Worm (Caenorhabditis elegans) whole organism, L4 larva: ENCODE measurements around the gene asah-2.

ENCODE experiments used
- D1046.2 ChIP-seq: fragments of 200-800 bp; sonication (Bioruptor generic); IDR thresholded peaks from 2 replicates; pipeline ENCODE4 v1.3.6; 2022; ENCODE audit warnings: missing genetic modification characterization, missing compliant biosample characterization
- F26F4.8 ChIP-seq: fragments of 200-800 bp; sonication (Bioruptor generic); conservative IDR thresholded peaks from 2 replicates; pipeline ENCODE4 v1.3.6; 2022; ENCODE audit warnings: missing genetic modification characterization, missing compliant biosample characterization
- F37D6.2 ChIP-seq: sonication (generic microtip); optimal IDR thresholded peaks from 2 replicates; lab custom pipeline; 2016; ENCODE audit warnings: mild to moderate bottlenecking, missing genetic modification characterization, missing compliant biosample characterization
- Y105C5A.15 ChIP-seq: fragments of 200-800 bp; sonication (Bioruptor generic); IDR thresholded peaks from 2 replicates; pipeline ENCODE4 v1.3.6; 2022; ENCODE audit warnings: missing genetic modification characterization, missing compliant biosample characterization
- Y48G9A.11 ChIP-seq: fragments of 200-800 bp; sonication (Bioruptor generic); IDR thresholded peaks from 2 replicates; pipeline ENCODE4 v1.3.6; 2022; ENCODE audit warnings: missing genetic modification reagents, missing genetic modification characterization, missing compliant biosample characterization
- aha-1 ChIP-seq: fragments of 150-350 bp; peaks from one replicate; lab custom pipeline; 2014; ENCODE audit warnings: missing biosample characterization, missing genetic modification characterization
- attf-4 ChIP-seq: sonication (generic microtip); optimal IDR thresholded peaks from 3 replicates; lab custom pipeline; 2017; ENCODE audit warnings: missing biosample characterization, missing genetic modification characterization
- ceh-20 ChIP-seq: fragments of 200-800 bp; sonication (Bioruptor generic); IDR thresholded peaks from 2 replicates; pipeline ENCODE4 v1.3.6; 2022; ENCODE audit warnings: missing genetic modification reagents, missing genetic modification characterization, missing compliant biosample characterization
- ceh-28 ChIP-seq: fragments of 150-350 bp; optimal IDR thresholded peaks from 2 replicates; lab custom pipeline; 2014; ENCODE audit warnings: missing biosample characterization, missing genetic modification reagents, missing genetic modification characterization
- ceh-62 ChIP-seq: sonication (generic microtip); optimal IDR thresholded peaks from 2 replicates; lab custom pipeline; 2017; ENCODE audit warnings: missing biosample characterization, missing genetic modification characterization
- ceh-82 ChIP-seq: sonication (generic microtip); optimal IDR thresholded peaks from 2 replicates; lab custom pipeline; 2017; ENCODE audit warnings: missing biosample characterization, missing genetic modification characterization
- ces-1 ChIP-seq: fragments of 150-350 bp; sonication (generic microtip); optimal IDR thresholded peaks from 4 replicates; lab custom pipeline; 2014; ENCODE audit warnings: missing biosample characterization, missing genetic modification reagents, missing genetic modification characterization
- ctbp-1 ChIP-seq: fragments of 200-800 bp; sonication (Bioruptor generic); IDR thresholded peaks from 2 replicates; pipeline ENCODE4 v1.3.6; 2022; ENCODE audit warnings: missing genetic modification reagents, missing genetic modification characterization, missing compliant biosample characterization
- daf-12 ChIP-seq: fragments of 150-350 bp; optimal IDR thresholded peaks from 2 replicates; lab custom pipeline; 2014; ENCODE audit warnings: missing biosample characterization, missing genetic modification reagents, missing genetic modification characterization
- daf-16 ChIP-seq, 3 experiments: sonication (generic microtip); optimal IDR thresholded peaks; 2 replicates each; lab custom pipeline; 2016 to 2017; ENCODE audit warnings: missing genetic modification characterization in 3 of 3, missing genetic modification reagents in 3 of 3, mild to moderate bottlenecking in 2 of 3, missing compliant biosample characterization in 2 of 3, missing biosample characterization in 1 of 3, moderate library complexity in 1 of 3
- dmd-6 ChIP-seq: fragments of 200-800 bp; sonication (Bioruptor generic); IDR thresholded peaks from 2 replicates; pipeline ENCODE4 v1.3.6; 2022; ENCODE audit warnings: missing genetic modification reagents, missing genetic modification characterization, missing compliant biosample characterization
- dmd-8 ChIP-seq: fragments of 200-800 bp; sonication (Bioruptor generic); IDR thresholded peaks from 2 replicates; pipeline ENCODE4 v1.3.6; 2022; ENCODE audit warnings: missing genetic modification characterization, missing compliant biosample characterization
- dpl-1 ChIP-seq: fragments of 150-350 bp; optimal IDR thresholded peaks from 2 replicates; lab custom pipeline; 2014; ENCODE audit warnings: missing biosample characterization, missing genetic modification reagents, missing genetic modification characterization
- hlh-30 ChIP-seq: sonication (generic microtip); optimal IDR thresholded peaks from 2 replicates; lab custom pipeline; 2017; ENCODE audit warnings: antibody characterized with exemption, mild to moderate bottlenecking, missing genetic modification characterization, missing compliant biosample characterization; ENCODE audit not compliant: insufficient read depth
- jun-1 ChIP-seq: fragments of 150-350 bp; optimal IDR thresholded peaks from 2 replicates; lab custom pipeline; 2014; ENCODE audit warnings: missing biosample characterization, missing genetic modification reagents, missing genetic modification characterization
- lim-7 ChIP-seq: fragments of 200-800 bp; sonication (Bioruptor generic); IDR thresholded peaks from 2 replicates; pipeline ENCODE4 v1.3.6; 2022; ENCODE audit warnings: missing genetic modification characterization, missing compliant biosample characterization
- lin-15B ChIP-seq: fragments of 150-350 bp; sonication (generic microtip); optimal IDR thresholded peaks from 3 replicates; lab custom pipeline; 2014; ENCODE audit warnings: missing biosample characterization, missing genetic modification characterization
- lsy-2 ChIP-seq, 2 experiments: fragments of 150-350 bp in 1 of 2; sonication (generic microtip) in 1 of 2; optimal IDR thresholded peaks; 2 replicates each; lab custom pipeline; 2014 to 2017; ENCODE audit warnings: missing biosample characterization in 2 of 2, missing genetic modification characterization in 2 of 2
- nhr-10 ChIP-seq: fragments of 150-350 bp; optimal IDR thresholded peaks from 2 replicates; lab custom pipeline; 2014; ENCODE audit warnings: missing biosample characterization, missing genetic modification characterization
- nhr-48 ChIP-seq: sonication (generic microtip); optimal IDR thresholded peaks from 2 replicates; lab custom pipeline; 2016; ENCODE audit warnings: mild to moderate bottlenecking, missing genetic modification characterization, missing compliant biosample characterization
- nhr-76 ChIP-seq: fragments of 150-350 bp; optimal IDR thresholded peaks from 2 replicates; lab custom pipeline; 2014; ENCODE audit warnings: missing biosample characterization, missing genetic modification characterization
- php-3 ChIP-seq: fragments of 200-800 bp; sonication (Bioruptor generic); IDR thresholded peaks from 2 replicates; pipeline ENCODE4 v1.3.6; 2022; ENCODE audit warnings: missing genetic modification reagents, missing genetic modification characterization, missing compliant biosample characterization
- pqm-1 ChIP-seq: sonication (generic microtip); optimal IDR thresholded peaks from 2 replicates; lab custom pipeline; 2017; ENCODE audit warnings: missing biosample characterization, missing genetic modification characterization
- spr-1 ChIP-seq: sonication (generic microtip); optimal IDR thresholded peaks from 2 replicates; lab custom pipeline; 2016; ENCODE audit warnings: mild to moderate bottlenecking, missing genetic modification characterization, missing compliant biosample characterization
- tra-1 ChIP-seq: fragments of 200-800 bp; sonication (Bioruptor generic); IDR thresholded peaks from 2 replicates; pipeline ENCODE4 v1.3.6; 2022; ENCODE audit warnings: missing genetic modification reagents, missing genetic modification characterization, missing compliant biosample characterization
- unc-62 ChIP-seq, 3 experiments: fragments of 150-350 bp in 1 of 3; sonication (generic microtip); optimal IDR thresholded peaks in 2 of 3; peaks in 1 of 3; 1 replicate in 1 of 3; 2 replicates in 2 of 3; lab custom pipeline; 2014 to 2017; ENCODE audit warnings: missing biosample characterization in 3 of 3, missing genetic modification characterization in 3 of 3, missing genetic modification reagents in 3 of 3, missing genotype in 1 of 3
- zip-11 ChIP-seq: fragments of 200-800 bp; sonication (Bioruptor generic); IDR thresholded peaks from 2 replicates; pipeline ENCODE4 v1.3.6; 2022; ENCODE audit warnings: missing genetic modification characterization, missing compliant biosample characterization

asah-2 gene

ce11 chrII:10144092-10144491, 4.7 kb downstream of the asah-2 start, which contains the start of gene F27E5.3:
TSS of gene F27E5.3 (minus strand) at chrII:10144192.
- TF ChIP-seq nhr-76 (tag; lab: Kevin White, UChicago) (no peak), unc-62 (GFP tag; optimal IDR thresholded peaks at IDR 0.05 in 1 of 2; lab: Kevin White, UChicago) (peak in 1 of 2 experiments; percentile 70), unc-62 (tag; optimal IDR thresholded peaks at IDR 0.05; lab: Kevin White, UChicago) (no peak), dmd-6 (GFP tag; lab: Robert Waterston, UW) (no peak), lim-7 (GFP tag; lab: Robert Waterston, UW) (no peak)

ce11 chrII:10146488-10146887, 7.1 kb downstream of the asah-2 start, which contains the start of gene pax-3:
TSS of gene pax-3 (plus strand) at chrII:10146570.
- TF ChIP-seq lsy-2 (tag; optimal IDR thresholded peaks at IDR 0.05; lab: Kevin White, UChicago) (no peak), aha-1 (tag; lab: Kevin White, UChicago) (peak; percentile 88), unc-62 (GFP tag; optimal IDR thresholded peaks at IDR 0.05 in 1 of 2; lab: Kevin White, UChicago) (peak in 1 of 2 experiments; percentile 3), unc-62 (tag; optimal IDR thresholded peaks at IDR 0.05; lab: Kevin White, UChicago) (no peak), jun-1 (tag; lab: Kevin White, UChicago) (no peak), ces-1 (GFP tag; lab: Kevin White, UChicago) (no peak), ceh-28 (tag; lab: Kevin White, UChicago) (no peak)

ce11 chrII:10147502-10147901, 8.1 kb downstream of the asah-2 start:
- TF ChIP-seq F26F4.8 (GFP tag; lab: Robert Waterston, UW) (no peak), F37D6.2 (tag; lab: Kevin White, UChicago) (no peak), php-3 (GFP tag; lab: Robert Waterston, UW) (no peak), ceh-62 (no peak), ceh-20 (GFP tag; lab: Robert Waterston, UW) (no peak), nhr-10 (tag; lab: Kevin White, UChicago) (no peak), daf-16 (GFP tag; optimal IDR thresholded peaks at IDR 0.05; lab: Kevin White, UChicago) (no peak), daf-16 (tag; optimal IDR thresholded peaks at IDR 0.05; lab: Kevin White, UChicago) (no peak), daf-12 (tag; lab: Kevin White, UChicago) (no peak), Y48G9A.11 (GFP tag; lab: Robert Waterston, UW) (no peak), jun-1 (tag; lab: Kevin White, UChicago) (no peak), hlh-30 (tag; lab: Kevin White, UChicago) (no peak), unc-62 (GFP tag; optimal IDR thresholded peaks at IDR 0.05 in 1 of 2; lab: Kevin White, UChicago) (no peak), unc-62 (tag; optimal IDR thresholded peaks at IDR 0.05; lab: Kevin White, UChicago) (no peak), lsy-2 (tag; optimal IDR thresholded peaks at IDR 0.05; lab: Kevin White, UChicago) (no peak)

ce11 chrII:10155106-10155505, 15.7 kb downstream of the asah-2 start, which contains the start of gene nlp-63:
TSS of gene nlp-63 (plus strand) at chrII:10155406.
- TF ChIP-seq ceh-62 = no peak
- no peak for TF ChIP-seq pqm-1 (tag; lab: Kevin White, UChicago)
- no peak for TF ChIP-seq daf-12 (tag; lab: Kevin White, UChicago)
- TF ChIP-seq zip-11 (GFP tag; lab: Robert Waterston, UW) = no peak
- no peak for TF ChIP-seq tra-1 (GFP tag; lab: Robert Waterston, UW)
- no peak for TF ChIP-seq attf-4 (tag; lab: Kevin White, UChicago)
- TF ChIP-seq D1046.2 (GFP tag; lab: Robert Waterston, UW) = no peak
- TF ChIP-seq dmd-8 = no peak
- TF ChIP-seq ceh-82 (tag; lab: Kevin White, UChicago) = no peak
- TF ChIP-seq lin-15B (tag; lab: Kevin White, UChicago) = no peak
- no peak for TF ChIP-seq spr-1 (tag; lab: Kevin White, UChicago)
- TF ChIP-seq ctbp-1 (GFP tag; lab: Robert Waterston, UW) = no peak
- TF ChIP-seq nhr-48 (tag; lab: Kevin White, UChicago) = no peak
- TF ChIP-seq unc-62 (GFP tag; optimal IDR thresholded peaks at IDR 0.05 in 1 of 2; lab: Kevin White, UChicago) = no peak
- TF ChIP-seq unc-62 (tag; optimal IDR thresholded peaks at IDR 0.05; lab: Kevin White, UChicago) = no peak
- TF ChIP-seq Y105C5A.15 (GFP tag; lab: Robert Waterston, UW) = no peak
- no peak for TF ChIP-seq dpl-1 (GFP tag; lab: Kevin White, UChicago)
